Worm (Caenorhabditis elegans): Measurements from ENCODE around the gene T06E6.10.

The T06E6.10 gene

DNA sequence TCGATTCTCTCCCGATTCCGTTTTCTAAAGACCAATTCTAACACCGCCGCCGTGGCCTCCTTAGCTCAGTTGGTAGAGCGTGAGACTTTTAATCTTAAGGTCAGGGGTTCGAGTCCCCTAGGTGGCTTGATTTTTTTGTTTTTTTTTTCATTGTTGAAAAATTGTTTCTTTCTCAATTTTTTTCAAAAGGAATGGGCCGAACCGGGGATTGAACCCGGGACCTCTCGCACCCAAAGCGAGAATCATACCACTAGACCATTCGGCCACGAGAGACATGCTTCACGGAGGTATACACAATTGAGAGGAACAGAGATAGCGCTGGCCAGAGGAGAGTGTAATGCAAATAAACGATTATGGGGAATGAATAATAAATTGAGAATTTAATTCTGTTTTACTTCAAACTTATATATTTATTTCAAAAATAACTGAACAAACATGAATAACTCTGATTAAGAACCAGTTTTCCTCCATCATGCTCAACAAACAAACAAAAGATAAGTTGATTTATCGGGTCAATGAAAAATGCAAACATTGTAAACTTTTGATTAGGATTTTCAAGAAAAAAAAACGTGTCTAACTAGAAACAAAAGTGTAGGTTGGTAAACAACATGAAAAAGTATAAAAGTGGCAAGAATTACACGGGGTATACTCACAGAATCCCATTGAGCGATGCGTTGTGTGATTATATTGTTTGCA is 47.3 kb downstream of the T06E6.10 start, which contains the start of gene pqn-71 (continued):
- TF ChIP-seq aly-2 (tag; optimal IDR thresholded peaks at IDR 0.05) (peak; percentile 48), nhr-28 (tag; optimal IDR thresholded peaks at IDR 0.05) (peak; percentile 74), T26A8.4 (GFP tag; IDR thresholded peaks at IDR 0.05) (peak; percentile 95), hlh-30 (tag; optimal IDR thresholded peaks at IDR 0.05; ENCODE audit: insufficient read depth) (peak; percentile 91), nhr-48 (tag; optimal IDR thresholded peaks at IDR 0.05) (peak; percentile 91), Y48G9A.11 (GFP tag; IDR thresholded peaks at IDR 0.05) (peak; percentile 92), snpc-1.2 (GFP tag; IDR thresholded peaks at IDR 0.05) (peak; percentile 92), madf-9 (GFP tag; conservative IDR thresholded peaks at IDR 0.05) (peak; percentile 94), lin-13 (GFP tag; optimal IDR thresholded peaks at IDR 0.05) (peak; percentile 93), ceh-82 (tag; optimal IDR thresholded peaks at IDR 0.05) (no peak), mes-2 (tag; optimal IDR thresholded peaks at IDR 0.05; ENCODE audit: poor library complexity, severe bottlenecking) (peak; percentile 85), rbr-2 (tag; optimal IDR thresholded peaks at IDR 0.05) (peak; percentile 95), ztf-11 (tag; optimal IDR thresholded peaks at IDR 0.05) (no peak), ctbp-1 (GFP tag; IDR thresholded peaks at IDR 0.05) (peak; percentile 94), ces-1 (GFP tag; optimal IDR thresholded peaks at IDR 0.05) (peak; percentile 36), egl-27 (tag; optimal IDR thresholded peaks at IDR 0.05) (no peak), zag-1 (tag; optimal IDR thresholded peaks at IDR 0.05) (no peak), cey-2 (tag; optimal IDR thresholded peaks at IDR 0.05; ENCODE audit: borderline replicate concordance, insufficient read depth) (peak; percentile 70), php-3 (GFP tag; IDR thresholded peaks at IDR 0.05) (peak; percentile 80), fkh-10 (GFP tag; optimal IDR thresholded peaks at IDR 0.05) (peak; percentile 52), hif-1 (tag; optimal IDR thresholded peaks at IDR 0.05) (peak; percentile 47 to 74), ceh-32 (tag; optimal IDR thresholded peaks at IDR 0.05; ENCODE audit: poor library complexity) (peak; percentile 74), zfp-2 (tag; optimal IDR thresholded peaks at IDR 0.05) (peak; percentile 79), nhr-11 (tag; optimal IDR thresholded peaks at IDR 0.05) (peak; percentile 64), nhr-6 (tag; optimal IDR thresholded peaks at IDR 0.05) (peak; percentile 51), unc-62 (GFP tag; optimal IDR thresholded peaks at IDR 0.05 in 1 of 2) (peak in 1 of 2 experiments; percentile 15), unc-62 (tag; optimal IDR thresholded peaks at IDR 0.05) (no peak), nhr-10 (tag; optimal IDR thresholded peaks at IDR 0.05) (no peak), dmd-9 (GFP tag; IDR thresholded peaks at IDR 0.05) (peak; percentile 95), attf-4 (tag; optimal IDR thresholded peaks at IDR 0.05) (peak; percentile 26), spr-3 (GFP tag; optimal IDR thresholded peaks at IDR 0.05) (peak; percentile 91), nhr-102 (tag; optimal IDR thresholded peaks at IDR 0.05) (no peak), mxl-2 (GFP tag; conservative IDR thresholded peaks at IDR 0.05) (peak; percentile 85), pha-4 (GFP tag; IDR thresholded peaks at IDR 0.05) (no peak; the same call in none of the 2 replicates), pha-4 (tag; optimal IDR thresholded peaks at IDR 0.05) (peak; percentile 53), unc-39 (tag; optimal IDR thresholded peaks at IDR 0.05) (no peak), tra-1 (GFP tag; IDR thresholded peaks at IDR 0.05) (peak; percentile 97), egl-43 (GFP tag; IDR thresholded peaks at IDR 0.05) (peak; percentile 97), lim-7 (GFP tag; IDR thresholded peaks at IDR 0.05) (peak; percentile 92), pqm-1 (tag; optimal IDR thresholded peaks at IDR 0.05) (no peak), dpl-1 (GFP tag; optimal IDR thresholded peaks at IDR 0.05) (peak; percentile 66), ceh-28 (tag; optimal IDR thresholded peaks at IDR 0.05) (no peak), Y5F2A.4 (GFP tag; optimal IDR thresholded peaks at IDR 0.05) (peak; percentile 81), nhr-41 (GFP tag; IDR thresholded peaks at IDR 0.05) (peak; percentile 91), dve-1 (tag; optimal IDR thresholded peaks at IDR 0.05; ENCODE audit: insufficient read depth) (peak; percentile 99), nhr-77 (tag; optimal IDR thresholded peaks at IDR 0.05) (no peak), lsy-2 (tag; optimal IDR thresholded peaks at IDR 0.05) (no peak), zip-11 (GFP tag; IDR thresholded peaks at IDR 0.05) (peak; percentile 85; the same call in 1 of the 2 replicates), hmg-1.1 (GFP tag; IDR thresholded peaks at IDR 0.05) (peak; percentile 97), gei-8 (GFP tag; optimal IDR thresholded peaks at IDR 0.05) (peak; percentile 83)
